Fruit fly (Drosophila melanogaster) whole organism, embryonic: ENCODE results near the gene CG13075.

Source experiments
- B-H1 ChIP-seq: fragments of 200-800 bp; sonication (Bioruptor generic); IDR thresholded peaks from 3 replicates; pipeline ENCODE4 v1.3.6; 2022; ENCODE audit warnings: missing biosample characterization, missing genetic modification characterization
- CG11695 ChIP-seq: fragments of 200-800 bp; sonication (Bioruptor generic); IDR thresholded peaks from 3 replicates; pipeline ENCODE4 v1.3.6; 2022; ENCODE audit warnings: missing biosample characterization, missing genetic modification characterization
- CG30020 ChIP-seq: fragments of 200-800 bp; optimal IDR thresholded peaks from 2 replicates; lab custom pipeline; 2019; ENCODE audit warnings: missing biosample characterization, mild to moderate bottlenecking, missing genetic modification characterization, moderate library complexity
- Fer1 ChIP-seq: fragments of 200-800 bp; sonication (Bioruptor generic); optimal IDR thresholded peaks from 2 replicates; lab custom pipeline; 2017; ENCODE audit warnings: missing biosample characterization, mild to moderate bottlenecking, missing genetic modification characterization
- Meics ChIP-seq: fragments of 200-800 bp; sonication (Bioruptor generic); optimal IDR thresholded peaks from 2 replicates; lab custom pipeline; 2017; ENCODE audit warnings: missing biosample characterization, mild to moderate bottlenecking, missing genetic modification characterization
- Poxn ChIP-seq: fragments of 200-800 bp; sonication (Bioruptor generic); IDR thresholded peaks from 2 replicates; pipeline ENCODE4 v1.3.6; 2022; ENCODE audit warnings: missing biosample characterization, missing genetic modification characterization
- Rx ChIP-seq: fragments of 200-800 bp; sonication (Bioruptor generic); IDR thresholded peaks from 2 replicates; pipeline ENCODE4 v1.3.6; 2022; ENCODE audit warnings: missing biosample characterization, missing genetic modification characterization

- TF ChIP-seq CG30020 (tag; lab: Kevin White, UChicago) (no peak), Fer1 (GFP tag; lab: Kevin White, UChicago) (no peak), B-H1 (GFP tag; lab: Robert Waterston, UW) (no peak), Meics (GFP tag; lab: Kevin White, UChicago) (no peak), CG11695 (GFP tag; lab: Robert Waterston, UW) (no peak), Poxn (GFP tag; lab: Robert Waterston, UW) (no peak), Rx (GFP tag; lab: Robert Waterston, UW) (no peak)
These were observed 34.9 kb upstream of the CG13075 start for dm6 chr3L:16048722-16049459.
